Fruit fly (Drosophila melanogaster): ENCODE results near the gene Pbp95.

DNA sequence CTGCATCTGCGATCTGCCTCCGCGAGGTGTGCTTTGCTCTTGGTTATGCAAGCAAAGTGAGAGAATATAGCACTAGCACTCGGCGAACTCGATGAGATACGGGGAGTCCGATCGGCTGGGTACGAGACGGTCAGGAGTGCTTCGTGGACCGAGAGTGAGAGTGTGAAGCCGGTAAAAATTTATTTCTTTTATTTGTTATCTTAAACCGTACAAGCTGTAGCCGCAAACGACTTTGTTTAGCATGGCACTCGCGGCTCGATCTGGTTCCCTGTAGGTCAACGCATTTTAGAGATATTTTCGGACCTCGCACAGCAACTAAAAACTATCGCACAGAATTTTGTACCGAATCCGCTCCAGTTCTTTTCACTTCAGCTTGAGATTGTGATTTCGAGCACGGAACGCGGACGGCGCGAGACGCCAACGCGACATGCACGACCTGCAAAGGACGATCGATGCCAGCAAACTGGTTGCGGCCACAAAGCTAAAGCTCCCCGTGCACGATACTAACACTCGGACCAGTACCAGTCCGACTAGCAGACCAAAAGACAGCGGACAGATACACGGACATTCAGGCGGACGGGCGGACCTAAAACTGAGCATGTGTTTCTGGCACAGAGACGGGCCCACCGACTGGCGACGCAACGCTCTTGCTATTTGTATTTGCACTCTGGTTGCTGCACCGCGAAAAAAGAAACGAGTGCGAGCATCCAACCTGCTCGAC, 46.9 kb upstream of the Pbp95 start:
- TF ChIP-seq h (optimal IDR thresholded peaks at IDR 0.05): no peak
- no peak for TF ChIP-seq Myc (optimal IDR thresholded peaks at IDR 0.05)

All from Kc167 (cell line).